Worm (Caenorhabditis elegans) whole organism, young adult: ENCODE measurements around the gene M106.3.

Experiments
- B0035.1 ChIP-seq: sonication (generic microtip); optimal IDR thresholded peaks from 2 replicates; lab custom pipeline; 2016; ENCODE audit warnings: missing genetic modification characterization, mild to moderate bottlenecking, missing compliant biosample characterization, missing genotype, missing genetic modification reagents
- C17E4.6 ChIP-seq: fragments of 200-800 bp; sonication (Bioruptor generic); IDR thresholded peaks from 2 replicates; pipeline ENCODE4 v1.3.6; 2022; ENCODE audit warnings: missing genetic modification reagents, missing genetic modification characterization, missing compliant biosample characterization
- D2030.7 ChIP-seq: fragments of 200-800 bp; sonication (Bioruptor generic); IDR thresholded peaks from 2 replicates; pipeline ENCODE4 v1.3.6; 2022; ENCODE audit warnings: missing genetic modification reagents, missing genetic modification characterization, missing compliant biosample characterization
- F22D6.2 ChIP-seq: sonication (generic microtip); optimal IDR thresholded peaks from 2 replicates; lab custom pipeline; 2016; ENCODE audit warnings: mild to moderate bottlenecking, missing genetic modification characterization, missing compliant biosample characterization
- F23B12.7 ChIP-seq: sonication (generic microtip); optimal IDR thresholded peaks from 2 replicates; lab custom pipeline; 2017; ENCODE audit warnings: missing genetic modification characterization, mild to moderate bottlenecking, missing compliant biosample characterization, antibody characterized with exemption, moderate library complexity; ENCODE audit not compliant: insufficient read depth
- F49E8.2 ChIP-seq: sonication (generic microtip); optimal IDR thresholded peaks from 3 replicates; lab custom pipeline; 2017; ENCODE audit warnings: missing genetic modification characterization, mild to moderate bottlenecking, missing compliant biosample characterization, antibody characterized with exemption, moderate library complexity; ENCODE audit not compliant: insufficient read depth
- F52B5.7 ChIP-seq: sonication (generic microtip); optimal IDR thresholded peaks from 2 replicates; lab custom pipeline; 2016; ENCODE audit warnings: mild to moderate bottlenecking, missing genetic modification characterization, missing compliant biosample characterization
- F57C9.4 ChIP-seq: sonication (generic microtip); optimal IDR thresholded peaks from 2 replicates; lab custom pipeline; 2017; ENCODE audit warnings: mild to moderate bottlenecking, missing genetic modification characterization, missing compliant biosample characterization
- K12H6.12 ChIP-seq: fragments of 200-800 bp; sonication (Bioruptor generic); optimal IDR thresholded peaks from 2 replicates; lab custom pipeline; 2018; ENCODE audit warnings: mild to moderate bottlenecking, missing genetic modification characterization, missing compliant biosample characterization
- Y53F4B.3 ChIP-seq: fragments of 200-800 bp; sonication (Bioruptor generic); IDR thresholded peaks from 2 replicates; pipeline ENCODE4 v1.3.6; 2022; ENCODE audit warnings: missing genetic modification reagents, missing genetic modification characterization, missing compliant biosample characterization
- Y53G8AR.9 ChIP-seq: fragments of 200-800 bp; sonication (Bioruptor generic); conservative IDR thresholded peaks from 2 replicates; pipeline ENCODE4 v1.3.6; 2022; ENCODE audit warnings: missing genetic modification reagents, missing genetic modification characterization, missing compliant biosample characterization
- Y67H2A.10 ChIP-seq: fragments of 200-800 bp; sonication (Bioruptor generic); conservative IDR thresholded peaks from 2 replicates; pipeline ENCODE4 v1.3.6; 2022; ENCODE audit warnings: missing genetic modification reagents, missing genetic modification characterization, missing compliant biosample characterization
- Y79H2A.3 ChIP-seq: fragments of 200-800 bp; sonication (Bioruptor generic); conservative IDR thresholded peaks from 2 replicates; pipeline ENCODE4 v1.3.6; 2022; ENCODE audit warnings: missing genetic modification reagents, missing genetic modification characterization, missing compliant biosample characterization
- Y95B8A.8 ChIP-seq: fragments of 200-800 bp; sonication (Bioruptor generic); IDR thresholded peaks from 2 replicates; pipeline ENCODE4 v1.3.6; 2022; ENCODE audit warnings: missing genetic modification reagents, missing genetic modification characterization, missing compliant biosample characterization
- akir-1 ChIP-seq: fragments of 200-800 bp; sonication (Bioruptor generic); optimal IDR thresholded peaks from 2 replicates; lab custom pipeline; 2018; ENCODE audit warnings: mild to moderate bottlenecking, missing genetic modification characterization, moderate library complexity, missing compliant biosample characterization
- aptf-2 ChIP-seq: fragments of 200-800 bp; sonication (Bioruptor generic); conservative IDR thresholded peaks from 2 replicates; pipeline ENCODE4 v1.3.6; 2022; ENCODE audit warnings: missing genetic modification reagents, missing genetic modification characterization, missing compliant biosample characterization
- athp-1 ChIP-seq: sonication (generic microtip); optimal IDR thresholded peaks from 2 replicates; lab custom pipeline; 2017; ENCODE audit warnings: mild to moderate bottlenecking, missing genetic modification characterization, missing compliant biosample characterization
- attf-5 ChIP-seq: fragments of 200-800 bp; sonication (Bioruptor generic); optimal IDR thresholded peaks from 2 replicates; lab custom pipeline; 2018; ENCODE audit warnings: mild to moderate bottlenecking, missing genetic modification characterization, missing compliant biosample characterization
- ccch-3 ChIP-seq: fragments of 200-800 bp; sonication (Bioruptor generic); optimal IDR thresholded peaks from 2 replicates; lab custom pipeline; 2018; ENCODE audit warnings: mild to moderate bottlenecking, missing genetic modification characterization, missing compliant biosample characterization
- cebp-1 ChIP-seq, 2 experiments: fragments of 200-800 bp in 1 of 2; sonication (Bioruptor generic) in 1 of 2; sonication (generic microtip) in 1 of 2; IDR thresholded peaks in 1 of 2; optimal IDR thresholded peaks in 1 of 2; 2 replicates each; pipeline versions ENCODE4 v1.3.6 to Lab custom; 2017 to 2022; ENCODE audit warnings: missing compliant biosample characterization in 2 of 2, missing genetic modification characterization in 2 of 2, mild to moderate bottlenecking in 1 of 2, missing genetic modification reagents in 1 of 2, moderate library complexity in 1 of 2
- ceh-100 ChIP-seq: fragments of 200-800 bp; sonication (Bioruptor generic); IDR thresholded peaks from 2 replicates; pipeline ENCODE4 v1.3.6; 2022; ENCODE audit warnings: missing genetic modification reagents, missing genetic modification characterization, missing compliant biosample characterization
- ceh-27 ChIP-seq: fragments of 200-800 bp; sonication (Bioruptor generic); optimal IDR thresholded peaks from 2 replicates; lab custom pipeline; 2018; ENCODE audit warnings: mild to moderate bottlenecking, missing genetic modification characterization, moderate library complexity, missing compliant biosample characterization
- ceh-58 ChIP-seq: fragments of 200-800 bp; sonication (Bioruptor generic); IDR thresholded peaks from 2 replicates; pipeline ENCODE4 v1.3.6; 2022; ENCODE audit warnings: missing genetic modification characterization, missing compliant biosample characterization
- chd-7 ChIP-seq: sonication (generic microtip); optimal IDR thresholded peaks from 2 replicates; lab custom pipeline; 2016; ENCODE audit warnings: mild to moderate bottlenecking, missing genetic modification characterization, moderate library complexity, missing compliant biosample characterization
- dpff-1 ChIP-seq: sonication (generic microtip); optimal IDR thresholded peaks from 2 replicates; lab custom pipeline; 2017; ENCODE audit warnings: mild to moderate bottlenecking, missing genetic modification characterization, missing compliant biosample characterization
- efl-1 ChIP-seq: fragments of 150-350 bp; optimal IDR thresholded peaks from 2 replicates; lab custom pipeline; 2014; ENCODE audit warnings: missing biosample characterization, missing genetic modification reagents, missing genetic modification characterization
- ekl-4 ChIP-seq: fragments of 200-800 bp; sonication (Bioruptor generic); IDR thresholded peaks from 2 replicates; pipeline ENCODE4 v1.3.6; 2022; ENCODE audit warnings: missing genetic modification reagents, missing genetic modification characterization, missing compliant biosample characterization
- him-1 ChIP-seq: sonication (generic microtip); optimal IDR thresholded peaks from 2 replicates; lab custom pipeline; 2016; ENCODE audit warnings: missing genotype, missing genetic modification reagents, missing genetic modification characterization, missing compliant biosample characterization
- hlh-26 ChIP-seq: fragments of 200-800 bp; sonication (Bioruptor generic); conservative IDR thresholded peaks from 2 replicates; pipeline ENCODE4 v1.3.6; 2022; ENCODE audit warnings: missing genetic modification reagents, missing genetic modification characterization, missing compliant biosample characterization
- hrde-1 ChIP-seq: sonication (generic microtip); optimal IDR thresholded peaks from 2 replicates; lab custom pipeline; 2016; ENCODE audit warnings: missing genetic modification characterization, mild to moderate bottlenecking, missing compliant biosample characterization, moderate library complexity, missing genotype, missing genetic modification reagents, borderline replicate concordance
- lag-1 ChIP-seq: fragments of 200-800 bp; sonication (Bioruptor generic); IDR thresholded peaks from 2 replicates; pipeline ENCODE4 v1.3.6; 2022; ENCODE audit warnings: missing genetic modification reagents, missing genetic modification characterization, missing compliant biosample characterization
- let-526 ChIP-seq: fragments of 200-800 bp; sonication (Bioruptor generic); IDR thresholded peaks from 2 replicates; pipeline ENCODE4 v1.3.6; 2022; ENCODE audit warnings: missing genetic modification reagents, missing genetic modification characterization, missing compliant biosample characterization
- lin-26 ChIP-seq: fragments of 200-800 bp; sonication (Bioruptor generic); IDR thresholded peaks from 2 replicates; pipeline ENCODE4 v1.3.6; 2022; ENCODE audit warnings: missing genetic modification reagents, missing genetic modification characterization, missing compliant biosample characterization
- lin-35 ChIP-seq, 3 experiments: fragments of 150-350 bp in 2 of 3; sonication (generic microtip) in 1 of 3; optimal IDR thresholded peaks; 2 replicates each; lab custom pipeline; 2014 to 2018; ENCODE audit warnings: missing biosample characterization in 3 of 3, missing genetic modification characterization in 3 of 3, missing genetic modification reagents in 3 of 3
- lin-40 ChIP-seq: sonication (generic microtip); optimal IDR thresholded peaks from 2 replicates; lab custom pipeline; 2016; ENCODE audit warnings: missing genetic modification characterization, mild to moderate bottlenecking, missing compliant biosample characterization, missing genotype, missing genetic modification reagents
- lsl-1 ChIP-seq: fragments of 200-800 bp; sonication (Bioruptor generic); optimal IDR thresholded peaks from 2 replicates; lab custom pipeline; 2018; ENCODE audit warnings: mild to moderate bottlenecking, missing genetic modification characterization, moderate library complexity, missing compliant biosample characterization
- madf-6 ChIP-seq: fragments of 200-800 bp; sonication (Bioruptor generic); IDR thresholded peaks from 2 replicates; pipeline ENCODE4 v1.3.6; 2022; ENCODE audit warnings: missing genetic modification reagents, missing genetic modification characterization, missing compliant biosample characterization
- mcd-1 ChIP-seq: fragments of 200-800 bp; sonication (Bioruptor generic); IDR thresholded peaks from 2 replicates; pipeline ENCODE4 v1.3.6; 2022; ENCODE audit warnings: missing genetic modification reagents, missing genetic modification characterization, missing compliant biosample characterization
- nfya-1 ChIP-seq: sonication (generic microtip); optimal IDR thresholded peaks from 2 replicates; lab custom pipeline; 2017; ENCODE audit warnings: antibody characterized with exemption, missing compliant biosample characterization, missing genetic modification characterization, borderline replicate concordance; ENCODE audit not compliant: insufficient read depth
- nfyb-1 ChIP-seq: fragments of 200-800 bp; sonication (Bioruptor generic); IDR thresholded peaks from 2 replicates; pipeline ENCODE4 v1.3.6; 2022; ENCODE audit warnings: missing genetic modification reagents, missing genetic modification characterization, missing compliant biosample characterization
- nhr-120 ChIP-seq: fragments of 200-800 bp; sonication (Bioruptor generic); IDR thresholded peaks from 2 replicates; pipeline ENCODE4 v1.3.6; 2022; ENCODE audit warnings: missing genetic modification characterization, missing compliant biosample characterization
- nhr-27 ChIP-seq: fragments of 200-800 bp; sonication (Bioruptor generic); optimal IDR thresholded peaks from 2 replicates; lab custom pipeline; 2018; ENCODE audit warnings: mild to moderate bottlenecking, missing genetic modification characterization, moderate library complexity, missing compliant biosample characterization
- nhr-80 ChIP-seq: sonication (generic microtip); optimal IDR thresholded peaks from 2 replicates; lab custom pipeline; 2016; ENCODE audit warnings: missing genetic modification characterization, missing compliant biosample characterization
- pha-4 ChIP-seq: fragments of 150-350 bp; sonication (generic microtip); optimal IDR thresholded peaks from 2 replicates; lab custom pipeline; 2014; ENCODE audit warnings: missing biosample characterization, missing genetic modification reagents, missing genetic modification characterization
- repo-1 ChIP-seq: sonication (generic microtip); optimal IDR thresholded peaks from 2 replicates; lab custom pipeline; 2017; ENCODE audit warnings: mild to moderate bottlenecking, missing genetic modification characterization, missing compliant biosample characterization
- somi-1 ChIP-seq: fragments of 200-800 bp; sonication (Bioruptor generic); optimal IDR thresholded peaks from 2 replicates; lab custom pipeline; 2018; ENCODE audit warnings: mild to moderate bottlenecking, missing genetic modification characterization, missing compliant biosample characterization
- tlf-1 ChIP-seq: fragments of 200-800 bp; sonication (Bioruptor generic); optimal IDR thresholded peaks from 2 replicates; lab custom pipeline; 2018; ENCODE audit warnings: mild to moderate bottlenecking, missing genetic modification characterization, missing compliant biosample characterization
- unc-130 ChIP-seq: sonication (generic microtip); optimal IDR thresholded peaks from 2 replicates; lab custom pipeline; 2016; ENCODE audit warnings: missing genetic modification reagents, missing genetic modification characterization, missing compliant biosample characterization

The M106.3 gene

ce11 chrII:10824046-10824445 is 36.7 kb downstream of the M106.3 start, which contains the start of the genes R06F6.12 and mix-1 (continued):
- TF ChIP-seq lin-40 (tag; lab: Kevin White, UChicago) (peak; percentile 39), B0035.1 (no peak), lsl-1 (GFP tag; lab: Kevin White, UChicago) (peak; percentile 62), D2030.7 (GFP tag; lab: Robert Waterston, UW) (no peak), him-1 (tag; lab: Kevin White, UChicago) (no peak), lin-35 (GFP tag; optimal IDR thresholded peaks at IDR 0.05; lab: Kevin White, UChicago) (peak in 1 of 3 experiments; percentile 81), hrde-1 (no peak), mcd-1 (peak; percentile 62), nfya-1 (no peak), lag-1 (GFP tag; lab: Robert Waterston, UW) (no peak), pha-4 (tag; lab: Kevin White, UChicago) (no peak), tlf-1 (GFP tag; lab: Kevin White, UChicago) (no peak), athp-1 (no peak), ceh-58 (no peak), chd-7 (tag; lab: Kevin White, UChicago) (no peak), Y53G8AR.9 (no peak), F57C9.4 (tag; lab: Kevin White, UChicago) (no peak), nhr-27 (tag; lab: Kevin White, UChicago) (no peak), repo-1 (tag; lab: Kevin White, UChicago) (no peak), F49E8.2 (tag; lab: Kevin White, UChicago) (no peak), ccch-3 (no peak), Y79H2A.3 (no peak), F23B12.7 (peak; percentile 8), Y53F4B.3 (GFP tag; lab: Robert Waterston, UW) (no peak), ekl-4 (GFP tag; lab: Robert Waterston, UW) (no peak), nfyb-1 (GFP tag; lab: Robert Waterston, UW) (no peak), dpff-1 (tag; lab: Kevin White, UChicago) (no peak), attf-5 (peak; percentile 58), madf-6 (GFP tag; lab: Robert Waterston, UW) (peak; percentile 77), Y95B8A.8 (GFP tag; lab: Robert Waterston, UW) (no peak), aptf-2 (GFP tag; lab: Robert Waterston, UW) (no peak), akir-1 (GFP tag; lab: Kevin White, UChicago) (no peak), nhr-120 (GFP tag; lab: Robert Waterston, UW) (no peak), Y67H2A.10 (GFP tag; lab: Robert Waterston, UW) (no peak), C17E4.6 (GFP tag; lab: Robert Waterston, UW) (no peak), K12H6.12 (no peak), ceh-100 (GFP tag; lab: Robert Waterston, UW) (no peak), unc-130 (GFP tag; lab: Kevin White, UChicago) (no peak), lin-26 (no peak), nhr-80 (no peak), hlh-26 (GFP tag; lab: Robert Waterston, UW) (no peak), ceh-27 (GFP tag; lab: Kevin White, UChicago) (no peak), efl-1 (GFP tag; lab: Kevin White, UChicago) (peak; percentile 83), cebp-1 (GFP tag; IDR thresholded peaks at IDR 0.05; lab: Robert Waterston, UW) (no peak), cebp-1 (tag; optimal IDR thresholded peaks at IDR 0.05; lab: Kevin White, UChicago) (peak; percentile 68), F22D6.2 (no peak), F52B5.7 (tag; lab: Kevin White, UChicago) (no peak), somi-1 (GFP tag; lab: Kevin White, UChicago) (no peak), let-526 (GFP tag; lab: Robert Waterston, UW) (no peak)
